Worm (Caenorhabditis elegans) whole organism, young adult: ENCODE data around the gene W03C9.5.

Experiments used
- attf-3 ChIP-seq: fragments of 200-800 bp; sonication (Bioruptor generic); conservative IDR thresholded peaks from 2 replicates; pipeline ENCODE4 v1.3.6; 2022; ENCODE audit warnings: missing genetic modification reagents, missing genetic modification characterization, missing compliant biosample characterization
- egl-44 ChIP-seq: fragments of 200-800 bp; sonication (Bioruptor generic); IDR thresholded peaks from 2 replicates; pipeline ENCODE4 v1.3.6; 2022; ENCODE audit warnings: missing genetic modification reagents, missing genetic modification characterization, missing compliant biosample characterization
- nhr-80 ChIP-seq: sonication (generic microtip); optimal IDR thresholded peaks from 2 replicates; lab custom pipeline; 2016; ENCODE audit warnings: missing genetic modification characterization, missing compliant biosample characterization
- rcor-1 ChIP-seq: fragments of 200-800 bp; sonication (Bioruptor generic); IDR thresholded peaks from 2 replicates; pipeline ENCODE4 v1.3.6; 2022; ENCODE audit warnings: missing genetic modification reagents, missing genetic modification characterization, missing compliant biosample characterization
- rpc-1 ChIP-seq, 2 experiments: fragments of 150-350 bp in 1 of 2; sonication (generic microtip) in 1 of 2; optimal IDR thresholded peaks; 2 replicates each; lab custom pipeline; 2014 to 2018; ENCODE audit warnings: missing biosample characterization in 1 of 2, missing genetic modification characterization in 1 of 2, missing genetic modification reagents in 1 of 2, missing genotype in 1 of 2
- snpc-4 ChIP-seq, 5 experiments: fragments of 150-350 bp in 1 of 5; sonication (generic microtip) in 4 of 5; optimal IDR thresholded peaks; 2 replicates each; lab custom pipeline; 2014 to 2018; ENCODE audit warnings: missing genetic modification characterization in 5 of 5, missing biosample characterization in 3 of 5, antibody characterized with exemption in 2 of 5, mild to moderate bottlenecking in 2 of 5, missing compliant biosample characterization in 2 of 5, missing genotype in 2 of 5, moderate library complexity in 2 of 5, missing genetic modification reagents in 1 of 5
- tbp1 ChIP-seq: fragments of 200-800 bp; sonication (Bioruptor generic); optimal IDR thresholded peaks from 2 replicates; lab custom pipeline; 2018; ENCODE audit warnings: mild to moderate bottlenecking, missing genetic modification characterization, missing compliant biosample characterization

- TF ChIP-seq tbp1 (GFP tag; lab: Kevin White, UChicago), result no peak
- TF ChIP-seq attf-3 (GFP tag; lab: Robert Waterston, UW), result no peak
- TF ChIP-seq rcor-1 (GFP tag; lab: Robert Waterston, UW), result no peak
- TF ChIP-seq egl-44 (GFP tag; lab: Robert Waterston, UW), result no peak
- TF ChIP-seq rpc-1 (optimal IDR thresholded peaks at IDR 0.05; lab: Kevin White, UChicago), result no peak
- no peak for TF ChIP-seq rpc-1 (tag; optimal IDR thresholded peaks at IDR 0.05; lab: Kevin White, UChicago)
- TF ChIP-seq snpc-4 (GFP tag; optimal IDR thresholded peaks at IDR 0.05; lab: Kevin White, UChicago), result no peak
- TF ChIP-seq snpc-4 (tag; optimal IDR thresholded peaks at IDR 0.05; lab: Kevin White, UChicago), result no peak
- TF ChIP-seq nhr-80 (tag; lab: Kevin White, UChicago), result no peak
These were observed 18.9 kb downstream of the W03C9.5 start, which contains the start of gene W03C9.8 for ce11 chrII:11948459-11948858.
